Fruit fly (Drosophila melanogaster): ENCODE data around the gene CG14316.
A peak's percentile ranks its signal among the peaks of the same experiment; 100 is the strongest.

Gene CG14316

dm6 chr3R:18171983-18172967 lies 20.4 kb downstream of the CG14316 start (continued):
- TF ChIP-seq nau (GFP tag; optimal IDR thresholded peaks at IDR 0.05) (no peak), CG1233 (GFP tag; optimal IDR thresholded peaks at IDR 0.05) (peak; percentile 93), CG11723 (GFP tag; optimal IDR thresholded peaks at IDR 0.05) (peak; percentile 89), CG31441 (GFP tag; IDR thresholded peaks at IDR 0.05) (peak; percentile 98), zfh2 (GFP tag; optimal IDR thresholded peaks at IDR 0.05) (peak; percentile 84), CG10267 (tag; optimal IDR thresholded peaks at IDR 0.05) (peak; percentile 89), Eip74EF (GFP tag; optimal IDR thresholded peaks at IDR 0.05) (peak in 1 of 2 experiments; percentile 96), Nf-YC (tag; optimal IDR thresholded peaks at IDR 0.05) (peak; percentile 86), sima (GFP tag; optimal IDR thresholded peaks at IDR 0.05) (peak; percentile 58), psq (GFP tag; optimal IDR thresholded peaks at IDR 0.05) (peak; percentile 66), lab (GFP tag; optimal IDR thresholded peaks at IDR 0.05) (peak; percentile 95), Opbp (GFP tag; IDR thresholded peaks at IDR 0.05; ENCODE audit: partially characterized antibody) (no peak), dan (GFP tag; IDR thresholded peaks at IDR 0.05) (peak; percentile 31; the same call in 1 of the 2 replicates), unc-4 (GFP tag; IDR thresholded peaks at IDR 0.05; ENCODE audit: partially characterized antibody) (no peak), CG17385 (GFP tag; optimal IDR thresholded peaks at IDR 0.05) (peak; percentile 91), nerfin-2 (GFP tag; IDR thresholded peaks at IDR 0.05; ENCODE audit: partially characterized antibody) (no peak), CG42726 (GFP tag; IDR thresholded peaks at IDR 0.05; ENCODE audit: partially characterized antibody) (no peak), CG6689 (GFP tag; IDR thresholded peaks at IDR 0.05) (peak; percentile 92), CG8290 (GFP tag; optimal IDR thresholded peaks at IDR 0.05) (peak; percentile 71), CG8290 (tag; optimal IDR thresholded peaks at IDR 0.05) (peak in 1 of 2 experiments; percentile 67), CG33557 (GFP tag; optimal IDR thresholded peaks at IDR 0.05) (peak; percentile 86), CG4404 (GFP tag; IDR thresholded peaks at IDR 0.05) (peak; percentile 84), CG31388 (GFP tag; optimal IDR thresholded peaks at IDR 0.05) (peak; percentile 77), Sin3A (optimal IDR thresholded peaks at IDR 0.05) (no peak), cwo (GFP tag; optimal IDR thresholded peaks at IDR 0.05) (peak; percentile 91), ara (GFP tag; IDR thresholded peaks at IDR 0.05) (peak; percentile 81), CG9797 (GFP tag; optimal IDR thresholded peaks at IDR 0.05) (peak; percentile 22), dati (GFP tag; IDR thresholded peaks at IDR 0.05) (peak; percentile 70; the same call in 1 of the 2 replicates), B-H1 (GFP tag; IDR thresholded peaks at IDR 0.05) (peak; percentile 83), Antp (GFP tag; optimal IDR thresholded peaks at IDR 0.05) (peak; percentile 83), Pdp1 (GFP tag; optimal IDR thresholded peaks at IDR 0.05) (peak; percentile 86 to 92), tap (tag; optimal IDR thresholded peaks at IDR 0.05) (peak; percentile 86), Gug (GFP tag; IDR thresholded peaks at IDR 0.05) (peak; percentile 69; the same call in 2 of the 4 replicates), Taf1 (GFP tag; IDR thresholded peaks at IDR 0.05) (peak; percentile 73), CG3065 (GFP tag; optimal IDR thresholded peaks at IDR 0.05) (peak; percentile 69), Xrp1 (GFP tag; IDR thresholded peaks at IDR 0.05) (peak; percentile 93), CG13424 (tag; optimal IDR thresholded peaks at IDR 0.05) (peak; percentile 98), HHEX (GFP tag; optimal IDR thresholded peaks at IDR 0.05) (peak; percentile 92), CG4360 (GFP tag; IDR thresholded peaks at IDR 0.05) (peak; percentile 16), z (GFP tag; IDR thresholded peaks at IDR 0.05) (0 out of 3 replicates have a peak, but pooled peaks have one; percentile 7), abd-A (tag; optimal IDR thresholded peaks at IDR 0.05) (no peak), sd (tag; optimal IDR thresholded peaks at IDR 0.05) (peak; percentile 94), CG4617 (GFP tag; optimal IDR thresholded peaks at IDR 0.05; ENCODE audit: borderline replicate concordance) (peak; percentile 72), CG2199 (GFP tag; IDR thresholded peaks at IDR 0.05) (peak; percentile 65; the same call in 1 of the 3 replicates), CG14441 (GFP tag; IDR thresholded peaks at IDR 0.05) (peak; percentile 87), CG17912 (GFP tag; optimal IDR thresholded peaks at IDR 0.05) (peak; percentile 40), CTCF (GFP tag; optimal IDR thresholded peaks at IDR 0.05) (peak; percentile 48), CG7271 (tag; optimal IDR thresholded peaks at IDR 0.05) (peak; percentile 43)

Data from whole organism, embryonic.